Worm (Caenorhabditis elegans): Measurements from ENCODE around the gene ida-1.

DNA sequence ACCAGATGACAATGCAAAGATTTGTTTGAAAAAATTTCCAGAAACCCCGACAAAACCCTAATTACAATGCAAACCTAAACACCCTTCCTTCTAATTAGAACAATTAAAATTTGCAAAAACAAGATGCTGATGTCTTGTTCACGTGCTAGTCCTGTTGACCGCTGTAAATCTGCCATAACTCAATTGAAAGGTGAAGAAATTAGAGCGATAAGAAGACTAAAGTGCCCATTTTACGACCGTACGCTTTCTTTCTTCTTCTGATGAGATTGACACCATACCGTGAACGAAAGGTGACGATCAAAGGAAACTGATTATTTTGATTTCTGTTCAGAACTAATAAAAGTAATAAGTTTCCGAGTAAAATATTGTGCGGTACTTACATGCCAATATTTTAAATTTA is 58.2 kb downstream of the ida-1 start:
- TF ChIP-seq hmg-4 (GFP tag; optimal IDR thresholded peaks at IDR 0.05) (no peak), pes-1 (GFP tag; IDR thresholded peaks at IDR 0.05) (no peak), tra-4 (tag; optimal IDR thresholded peaks at IDR 0.05) (no peak), ceh-36 (tag; optimal IDR thresholded peaks at IDR 0.05) (no peak), ama-1 (optimal IDR thresholded peaks at IDR 0.05) (no peak), flt-1 (GFP tag; IDR thresholded peaks at IDR 0.05) (no peak), tbx-11 (GFP tag; IDR thresholded peaks at IDR 0.05) (no peak), hmbx-1 (tag; optimal IDR thresholded peaks at IDR 0.05) (no peak), B0310.2 (tag; optimal IDR thresholded peaks at IDR 0.05) (no peak), scrt-1 (GFP tag; IDR thresholded peaks at IDR 0.05) (no peak), F13C5.2 (tag; optimal IDR thresholded peaks at IDR 0.05) (no peak), ceh-13 (GFP tag; optimal IDR thresholded peaks at IDR 0.05) (no peak), sea-1 (GFP tag; conservative IDR thresholded peaks at IDR 0.05) (no peak)

All from whole organism, early embryonic.